Worm (Caenorhabditis elegans): ENCODE data around the gene srh-284.

The srh-284 gene

DNA sequence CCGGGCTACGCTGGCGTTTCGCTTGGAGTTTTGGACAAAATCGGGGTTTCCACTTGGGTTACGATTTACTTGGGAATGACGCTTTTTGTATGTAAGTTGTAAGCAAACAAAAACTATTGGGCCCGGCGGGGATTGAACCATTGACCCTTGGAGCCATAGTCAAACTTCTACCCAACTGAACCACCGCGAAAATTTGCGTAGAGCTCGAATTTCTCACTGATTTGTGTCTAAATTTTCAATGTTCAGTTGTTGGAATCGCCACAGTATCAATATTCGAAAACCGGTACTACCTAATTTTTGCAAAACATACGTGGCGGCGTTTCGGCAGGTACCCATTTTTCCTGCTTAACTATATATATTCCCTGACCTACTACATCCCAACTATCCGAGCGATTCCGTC, 419 bp downstream of the srh-284 start:
- TF ChIP-seq nhr-129 (tag; optimal IDR thresholded peaks at IDR 0.05) (no peak), dmd-4 (tag; optimal IDR thresholded peaks at IDR 0.05) (no peak), unc-39 (tag; optimal IDR thresholded peaks at IDR 0.05) (no peak), skn-1 (tag; optimal IDR thresholded peaks at IDR 0.05) (no peak), fos-1 (tag; optimal IDR thresholded peaks at IDR 0.05) (no peak), nhr-10 (tag; optimal IDR thresholded peaks at IDR 0.05) (no peak), alr-1 (tag; optimal IDR thresholded peaks at IDR 0.05) (no peak), unc-55 (GFP tag; optimal IDR thresholded peaks at IDR 0.05) (no peak), mdl-1 (tag; optimal IDR thresholded peaks at IDR 0.05) (no peak), ceh-16 (tag; optimal IDR thresholded peaks at IDR 0.05) (no peak), ceh-82 (tag; optimal IDR thresholded peaks at IDR 0.05) (no peak), ztf-11 (tag; optimal IDR thresholded peaks at IDR 0.05) (no peak), ztf-4 (tag; optimal IDR thresholded peaks at IDR 0.05) (no peak), sem-4 (tag; optimal IDR thresholded peaks at IDR 0.05) (no peak), elt-1 (tag; optimal IDR thresholded peaks at IDR 0.05) (no peak), snpc-4 (tag; optimal IDR thresholded peaks at IDR 0.05) (no peak), sma-9 (GFP tag; optimal IDR thresholded peaks at IDR 0.05) (no peak), sma-9 (tag; optimal IDR thresholded peaks at IDR 0.05) (no peak)

DNA sequence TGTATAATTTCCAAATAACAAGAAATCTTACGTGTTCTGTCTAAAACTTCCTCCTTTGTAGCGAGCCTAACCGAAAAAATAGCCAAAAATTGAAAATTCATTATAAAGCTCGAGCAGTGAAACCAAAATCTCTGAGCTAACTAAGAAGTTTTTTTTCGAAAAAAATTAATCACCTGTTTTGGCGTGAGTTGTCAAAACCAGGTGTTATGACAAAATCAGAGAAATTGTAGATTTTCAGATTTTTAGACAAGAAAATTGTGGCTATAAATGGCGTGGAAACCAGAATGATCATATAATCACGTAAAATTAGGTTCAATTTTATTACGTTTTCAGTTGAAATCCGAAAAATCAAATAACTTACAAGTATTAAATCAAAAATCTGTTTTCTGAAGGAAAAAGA, 5.8 kb downstream of the srh-284 start, which contains the start of gene sre-21:
Gene sre-21 (minus strand): TSS at position 101 of the 400 bp plus-strand sequence.
- TF ChIP-seq ceh-16 (tag; optimal IDR thresholded peaks at IDR 0.05) (no peak), zag-1 (tag; optimal IDR thresholded peaks at IDR 0.05) (no peak)

DNA sequence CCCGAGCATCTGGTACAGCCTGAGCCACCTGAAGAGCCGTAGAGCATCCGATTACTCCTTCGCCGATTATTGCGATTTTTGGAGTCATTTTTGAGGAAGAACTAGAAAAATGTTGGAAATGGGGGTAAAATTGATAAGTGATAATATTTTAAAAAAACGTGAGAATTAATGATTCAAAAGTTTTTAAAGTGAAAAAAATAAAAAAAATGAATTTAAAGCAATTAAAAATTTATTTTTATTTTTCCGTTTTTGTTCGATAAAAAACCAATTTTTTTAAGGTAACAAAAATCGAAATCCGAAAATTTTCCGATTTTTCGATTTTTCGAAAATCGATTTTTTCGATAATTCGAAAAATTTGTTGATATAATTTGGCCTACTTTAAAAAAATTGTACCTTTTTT, 9.8 kb downstream of the srh-284 start, which contains the start of gene ddo-1:
Gene ddo-1 (minus strand): TSS at position 101 of the 400 bp plus-strand sequence.
- TF ChIP-seq nhr-25 (tag; optimal IDR thresholded peaks at IDR 0.05) (no peak), ztf-11 (tag; optimal IDR thresholded peaks at IDR 0.05) (no peak), blmp-1 (tag; optimal IDR thresholded peaks at IDR 0.05; ENCODE audit: insufficient read depth) (no peak), peb-1 (tag; optimal IDR thresholded peaks at IDR 0.05) (no peak), aly-2 (tag; optimal IDR thresholded peaks at IDR 0.05) (no peak), C34F6.9 (tag; optimal IDR thresholded peaks at IDR 0.05) (no peak), zag-1 (tag; optimal IDR thresholded peaks at IDR 0.05) (no peak)

DNA sequence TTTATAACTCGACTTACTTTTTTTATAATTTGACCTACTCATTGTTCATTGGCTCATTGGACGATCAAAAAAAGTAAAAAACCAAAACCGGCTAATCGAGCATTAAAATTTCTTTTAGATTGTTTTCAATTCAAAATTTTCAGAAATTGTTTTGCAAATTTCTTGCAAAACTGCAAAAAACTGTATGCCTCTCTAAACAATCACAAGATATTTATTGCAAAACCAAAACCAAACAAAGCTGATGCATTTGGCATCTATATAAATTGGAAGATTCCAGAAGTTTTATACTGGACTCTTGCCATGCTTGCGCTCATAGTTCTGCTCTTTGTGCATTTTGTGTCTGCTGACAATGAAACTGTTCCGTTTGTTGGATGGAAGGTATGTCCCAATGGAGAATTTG, 10.3 kb downstream of the srh-284 start, which contains the start of gene C47A10.12:
Gene C47A10.12 (plus strand): TSS at position 301 of the 400 bp plus-strand sequence.
- TF ChIP-seq mbf-1 (tag; optimal IDR thresholded peaks at IDR 0.05) = no peak
- no peak for TF ChIP-seq nhr-10 (tag; optimal IDR thresholded peaks at IDR 0.05)
- no peak for TF ChIP-seq nhr-12 (tag; optimal IDR thresholded peaks at IDR 0.05)
- no peak for TF ChIP-seq mdl-1 (tag; optimal IDR thresholded peaks at IDR 0.05)
- TF ChIP-seq snpc-4 (tag; optimal IDR thresholded peaks at IDR 0.05) = no peak
- TF ChIP-seq ztf-4 (tag; optimal IDR thresholded peaks at IDR 0.05) = no peak
- TF ChIP-seq ztf-11 (tag; optimal IDR thresholded peaks at IDR 0.05) = no peak
- no peak for TF ChIP-seq lin-13 (GFP tag; optimal IDR thresholded peaks at IDR 0.05)

DNA sequence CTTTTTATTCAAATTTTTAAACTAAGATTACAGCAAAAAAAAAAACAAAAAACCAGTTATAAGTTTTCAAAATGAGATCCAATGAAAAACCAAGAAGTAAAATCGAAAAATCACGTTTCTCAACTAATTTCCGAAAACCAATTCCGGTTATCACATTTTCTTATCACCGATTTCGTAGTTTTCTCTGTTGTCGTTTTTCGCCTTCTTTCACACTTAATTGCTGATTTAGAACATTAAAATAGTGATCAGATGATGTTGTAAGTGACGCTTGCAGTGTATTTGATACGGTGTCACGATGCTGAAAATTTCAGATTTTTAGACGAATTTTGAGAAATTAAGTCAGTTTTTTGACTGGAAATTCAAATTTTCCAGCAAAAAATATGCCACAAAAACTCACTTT, 12.9 kb downstream of the srh-284 start:
- TF ChIP-seq zag-1 (tag; optimal IDR thresholded peaks at IDR 0.05) = no peak
- no peak for TF ChIP-seq lin-11 (tag; optimal IDR thresholded peaks at IDR 0.05)
- peak; percentile 2 for TF ChIP-seq crh-2 (tag; optimal IDR thresholded peaks at IDR 0.05)
- no peak for TF ChIP-seq nhr-12 (tag; optimal IDR thresholded peaks at IDR 0.05)
- TF ChIP-seq mab-5 (tag; optimal IDR thresholded peaks at IDR 0.05) = no peak
- peak; percentile 50 for TF ChIP-seq fos-1 (tag; optimal IDR thresholded peaks at IDR 0.05)
- TF ChIP-seq nhr-23 (tag; optimal IDR thresholded peaks at IDR 0.05) = no peak
- no peak for TF ChIP-seq ztf-11 (tag; optimal IDR thresholded peaks at IDR 0.05)
- TF ChIP-seq nhr-129 (tag; optimal IDR thresholded peaks at IDR 0.05) = peak; percentile 19

DNA sequence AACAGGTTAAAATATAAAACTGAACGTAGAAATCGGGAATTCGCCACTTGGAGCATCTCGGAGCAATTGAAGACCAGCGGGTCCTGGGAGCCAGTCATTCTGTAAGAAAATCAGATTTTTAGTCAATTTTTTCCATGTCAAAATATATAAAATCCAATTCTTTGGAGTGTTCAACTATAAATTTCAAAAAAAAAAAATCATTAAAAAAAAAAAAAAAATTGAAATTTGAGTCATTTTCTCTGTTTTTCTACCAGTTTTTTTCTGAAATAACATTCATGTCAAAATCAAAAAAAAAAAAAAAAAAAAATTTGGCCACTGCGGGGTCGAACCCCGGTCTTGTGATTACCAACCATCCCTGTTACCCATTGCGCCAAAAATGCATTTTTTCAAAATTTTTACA, 16.2 kb downstream of the srh-284 start, which contains the start of gene srab-12:
Gene srab-12 (minus strand): TSS at position 101 of the 400 bp plus-strand sequence.
- no peak for TF ChIP-seq fos-1 (tag; optimal IDR thresholded peaks at IDR 0.05)
- TF ChIP-seq nhr-6 (tag; optimal IDR thresholded peaks at IDR 0.05) = no peak
- no peak for TF ChIP-seq mbf-1 (tag; optimal IDR thresholded peaks at IDR 0.05)
- no peak for TF ChIP-seq nhr-23 (tag; optimal IDR thresholded peaks at IDR 0.05)
- no peak for TF ChIP-seq lsy-2 (tag; optimal IDR thresholded peaks at IDR 0.05)
- no peak for TF ChIP-seq Y55F3AM.14 (GFP tag; optimal IDR thresholded peaks at IDR 0.05)
- TF ChIP-seq dmd-4 (tag; optimal IDR thresholded peaks at IDR 0.05) = no peak
- TF ChIP-seq crh-2 (tag; optimal IDR thresholded peaks at IDR 0.05) = no peak
- TF ChIP-seq sma-3 (GFP tag; optimal IDR thresholded peaks at IDR 0.05) = no peak
- no peak for TF ChIP-seq aly-2 (tag; optimal IDR thresholded peaks at IDR 0.05)
